Worm (Caenorhabditis elegans) whole organism, young adult: ENCODE data around the gene C17G10.7.
A peak's percentile ranks its signal among the peaks of the same experiment; 100 is the strongest.

Experiments used
- B0019.2 ChIP-seq: fragments of 200-800 bp; sonication (Bioruptor generic); conservative IDR thresholded peaks from 2 replicates; pipeline ENCODE4 v1.3.6; 2022; ENCODE audit warnings: missing genetic modification reagents, missing genetic modification characterization, missing compliant biosample characterization
- B0035.1 ChIP-seq: sonication (generic microtip); optimal IDR thresholded peaks from 2 replicates; lab custom pipeline; 2016; ENCODE audit warnings: missing genetic modification characterization, mild to moderate bottlenecking, missing compliant biosample characterization, missing genotype, missing genetic modification reagents
- F49E8.2 ChIP-seq: sonication (generic microtip); optimal IDR thresholded peaks from 3 replicates; lab custom pipeline; 2017; ENCODE audit warnings: missing genetic modification characterization, mild to moderate bottlenecking, missing compliant biosample characterization, antibody characterized with exemption, moderate library complexity; ENCODE audit not compliant: insufficient read depth
- K11D2.4 ChIP-seq: fragments of 200-800 bp; sonication (Bioruptor generic); IDR thresholded peaks from 2 replicates; pipeline ENCODE4 v1.3.6; 2022; ENCODE audit warnings: missing genetic modification reagents, missing genetic modification characterization, missing compliant biosample characterization
- K12H6.12 ChIP-seq: fragments of 200-800 bp; sonication (Bioruptor generic); optimal IDR thresholded peaks from 2 replicates; lab custom pipeline; 2018; ENCODE audit warnings: mild to moderate bottlenecking, missing genetic modification characterization, missing compliant biosample characterization
- Y53F4B.3 ChIP-seq: fragments of 200-800 bp; sonication (Bioruptor generic); IDR thresholded peaks from 2 replicates; pipeline ENCODE4 v1.3.6; 2022; ENCODE audit warnings: missing genetic modification reagents, missing genetic modification characterization, missing compliant biosample characterization
- Y56A3A.18 ChIP-seq: fragments of 200-800 bp; sonication (Bioruptor generic); IDR thresholded peaks from 2 replicates; pipeline ENCODE4 v1.3.6; 2022; ENCODE audit warnings: missing genetic modification reagents, missing genetic modification characterization, missing compliant biosample characterization
- Y67H2A.10 ChIP-seq: fragments of 200-800 bp; sonication (Bioruptor generic); conservative IDR thresholded peaks from 2 replicates; pipeline ENCODE4 v1.3.6; 2022; ENCODE audit warnings: missing genetic modification reagents, missing genetic modification characterization, missing compliant biosample characterization
- Y95B8A.8 ChIP-seq: fragments of 200-800 bp; sonication (Bioruptor generic); IDR thresholded peaks from 2 replicates; pipeline ENCODE4 v1.3.6; 2022; ENCODE audit warnings: missing genetic modification reagents, missing genetic modification characterization, missing compliant biosample characterization
- ZK185.1 ChIP-seq: sonication (generic microtip); optimal IDR thresholded peaks from 2 replicates; lab custom pipeline; 2016; ENCODE audit warnings: mild to moderate bottlenecking, missing genetic modification characterization, missing compliant biosample characterization; ENCODE audit not compliant: poor library complexity, severe bottlenecking
- akir-1 ChIP-seq: fragments of 200-800 bp; sonication (Bioruptor generic); optimal IDR thresholded peaks from 2 replicates; lab custom pipeline; 2018; ENCODE audit warnings: mild to moderate bottlenecking, missing genetic modification characterization, moderate library complexity, missing compliant biosample characterization
- attf-5 ChIP-seq: fragments of 200-800 bp; sonication (Bioruptor generic); optimal IDR thresholded peaks from 2 replicates; lab custom pipeline; 2018; ENCODE audit warnings: mild to moderate bottlenecking, missing genetic modification characterization, missing compliant biosample characterization
- attf-6 ChIP-seq: fragments of 200-800 bp; sonication (Bioruptor generic); IDR thresholded peaks from 2 replicates; pipeline ENCODE4 v1.3.6; 2022; ENCODE audit warnings: missing genetic modification reagents, missing genetic modification characterization, missing compliant biosample characterization
- bed-1 ChIP-seq: fragments of 200-800 bp; sonication (Bioruptor generic); IDR thresholded peaks from 2 replicates; pipeline ENCODE4 v1.3.6; 2022; ENCODE audit warnings: missing genetic modification reagents, missing genetic modification characterization, missing compliant biosample characterization
- cebp-1 ChIP-seq, 2 experiments: fragments of 200-800 bp in 1 of 2; sonication (Bioruptor generic) in 1 of 2; sonication (generic microtip) in 1 of 2; IDR thresholded peaks in 1 of 2; optimal IDR thresholded peaks in 1 of 2; 2 replicates each; pipeline versions ENCODE4 v1.3.6 to Lab custom; 2017 to 2022; ENCODE audit warnings: missing compliant biosample characterization in 2 of 2, missing genetic modification characterization in 2 of 2, mild to moderate bottlenecking in 1 of 2, missing genetic modification reagents in 1 of 2, moderate library complexity in 1 of 2
- ceh-27 ChIP-seq: fragments of 200-800 bp; sonication (Bioruptor generic); optimal IDR thresholded peaks from 2 replicates; lab custom pipeline; 2018; ENCODE audit warnings: mild to moderate bottlenecking, missing genetic modification characterization, moderate library complexity, missing compliant biosample characterization
- ceh-40 ChIP-seq: fragments of 200-800 bp; sonication (Bioruptor generic); IDR thresholded peaks from 2 replicates; pipeline ENCODE4 v1.3.6; 2022; ENCODE audit warnings: missing genetic modification characterization, missing compliant biosample characterization
- ceh-79 ChIP-seq: sonication (generic microtip); optimal IDR thresholded peaks from 2 replicates; lab custom pipeline; 2017; ENCODE audit warnings: mild to moderate bottlenecking, missing genetic modification characterization, missing compliant biosample characterization
- ceh-91 ChIP-seq: fragments of 200-800 bp; sonication (Bioruptor generic); IDR thresholded peaks from 2 replicates; pipeline ENCODE4 v1.3.6; 2022; ENCODE audit warnings: missing genetic modification reagents, missing genetic modification characterization, missing compliant biosample characterization
- dox-1 ChIP-seq: fragments of 200-800 bp; sonication (Bioruptor generic); IDR thresholded peaks from 2 replicates; pipeline ENCODE4 v1.3.6; 2022; ENCODE audit warnings: missing genetic modification reagents, missing genetic modification characterization, missing compliant biosample characterization
- dpff-1 ChIP-seq: sonication (generic microtip); optimal IDR thresholded peaks from 2 replicates; lab custom pipeline; 2017; ENCODE audit warnings: mild to moderate bottlenecking, missing genetic modification characterization, missing compliant biosample characterization
- egl-18 ChIP-seq: fragments of 200-800 bp; sonication (Bioruptor generic); IDR thresholded peaks from 2 replicates; pipeline ENCODE4 v1.3.6; 2022; ENCODE audit warnings: missing genetic modification reagents, missing genetic modification characterization, missing compliant biosample characterization
- egl-44 ChIP-seq: fragments of 200-800 bp; sonication (Bioruptor generic); IDR thresholded peaks from 2 replicates; pipeline ENCODE4 v1.3.6; 2022; ENCODE audit warnings: missing genetic modification reagents, missing genetic modification characterization, missing compliant biosample characterization
- egrh-3 ChIP-seq: fragments of 200-800 bp; sonication (Bioruptor generic); IDR thresholded peaks from 2 replicates; pipeline ENCODE4 v1.3.6; 2022; ENCODE audit warnings: missing genetic modification reagents, missing genetic modification characterization, missing compliant biosample characterization
- ets-4 ChIP-seq: fragments of 200-800 bp; sonication (Bioruptor generic); optimal IDR thresholded peaks from 2 replicates; lab custom pipeline; 2018; ENCODE audit warnings: mild to moderate bottlenecking, missing genetic modification characterization, missing compliant biosample characterization
- fkh-3 ChIP-seq: sonication (generic microtip); optimal IDR thresholded peaks from 2 replicates; lab custom pipeline; 2016; ENCODE audit warnings: mild to moderate bottlenecking, missing genetic modification characterization, missing compliant biosample characterization
- gei-17 ChIP-seq: fragments of 200-800 bp; sonication (Bioruptor generic); optimal IDR thresholded peaks from 2 replicates; lab custom pipeline; 2018; ENCODE audit warnings: mild to moderate bottlenecking, missing genetic modification characterization, missing compliant biosample characterization
- hmg-20 ChIP-seq: fragments of 200-800 bp; sonication (Bioruptor generic); IDR thresholded peaks from 2 replicates; pipeline ENCODE4 v1.3.6; 2022; ENCODE audit warnings: missing genetic modification reagents, missing genetic modification characterization, missing compliant biosample characterization
- hrde-1 ChIP-seq: sonication (generic microtip); optimal IDR thresholded peaks from 2 replicates; lab custom pipeline; 2016; ENCODE audit warnings: missing genetic modification characterization, mild to moderate bottlenecking, missing compliant biosample characterization, moderate library complexity, missing genotype, missing genetic modification reagents, borderline replicate concordance
- lin-26 ChIP-seq: fragments of 200-800 bp; sonication (Bioruptor generic); IDR thresholded peaks from 2 replicates; pipeline ENCODE4 v1.3.6; 2022; ENCODE audit warnings: missing genetic modification reagents, missing genetic modification characterization, missing compliant biosample characterization
- lin-54 ChIP-seq: fragments of 200-800 bp; sonication (Bioruptor generic); optimal IDR thresholded peaks from 2 replicates; lab custom pipeline; 2018; ENCODE audit warnings: mild to moderate bottlenecking, missing genetic modification characterization, missing compliant biosample characterization
- lsy-27 ChIP-seq: sonication (generic microtip); optimal IDR thresholded peaks from 2 replicates; lab custom pipeline; 2017; ENCODE audit warnings: missing genetic modification characterization, mild to moderate bottlenecking, missing compliant biosample characterization, antibody characterized with exemption, missing genotype, borderline replicate concordance; ENCODE audit not compliant: insufficient read depth
- mxl-1 ChIP-seq: sonication (generic microtip); optimal IDR thresholded peaks from 2 replicates; lab custom pipeline; 2016; ENCODE audit warnings: missing genetic modification characterization, missing compliant biosample characterization
- nfya-2 ChIP-seq: fragments of 200-800 bp; sonication (Bioruptor generic); IDR thresholded peaks from 2 replicates; pipeline ENCODE4 v1.3.6; 2022; ENCODE audit warnings: missing genetic modification reagents, missing genetic modification characterization, missing compliant biosample characterization
- nhr-179 ChIP-seq: sonication (generic microtip); optimal IDR thresholded peaks from 2 replicates; lab custom pipeline; 2016; ENCODE audit warnings: mild to moderate bottlenecking, missing genetic modification characterization, missing compliant biosample characterization
- pha-4 ChIP-seq: fragments of 150-350 bp; sonication (generic microtip); optimal IDR thresholded peaks from 2 replicates; lab custom pipeline; 2014; ENCODE audit warnings: missing biosample characterization, missing genetic modification reagents, missing genetic modification characterization
- rcor-1 ChIP-seq: fragments of 200-800 bp; sonication (Bioruptor generic); IDR thresholded peaks from 2 replicates; pipeline ENCODE4 v1.3.6; 2022; ENCODE audit warnings: missing genetic modification reagents, missing genetic modification characterization, missing compliant biosample characterization
- sdz-38 ChIP-seq: sonication (generic microtip); optimal IDR thresholded peaks from 2 replicates; lab custom pipeline; 2016; ENCODE audit warnings: missing genotype, missing genetic modification characterization, missing compliant biosample characterization
- snpc-3.4 ChIP-seq: sonication (generic microtip); optimal IDR thresholded peaks from 2 replicates; lab custom pipeline; 2017; ENCODE audit warnings: missing genetic modification characterization, mild to moderate bottlenecking, missing compliant biosample characterization, antibody characterized with exemption, moderate library complexity, missing genotype, missing genetic modification reagents
- snpc-4 ChIP-seq, 5 experiments: fragments of 150-350 bp in 1 of 5; sonication (generic microtip) in 4 of 5; optimal IDR thresholded peaks; 2 replicates each; lab custom pipeline; 2014 to 2018; ENCODE audit warnings: missing genetic modification characterization in 5 of 5, missing biosample characterization in 3 of 5, antibody characterized with exemption in 2 of 5, mild to moderate bottlenecking in 2 of 5, missing compliant biosample characterization in 2 of 5, missing genotype in 2 of 5, moderate library complexity in 2 of 5, missing genetic modification reagents in 1 of 5
- somi-1 ChIP-seq: fragments of 200-800 bp; sonication (Bioruptor generic); optimal IDR thresholded peaks from 2 replicates; lab custom pipeline; 2018; ENCODE audit warnings: mild to moderate bottlenecking, missing genetic modification characterization, missing compliant biosample characterization
- zfh-2 ChIP-seq: fragments of 200-800 bp; sonication (Bioruptor generic); conservative IDR thresholded peaks from 2 replicates; pipeline ENCODE4 v1.3.6; 2022; ENCODE audit warnings: missing genetic modification reagents, missing genetic modification characterization, missing compliant biosample characterization
- ztf-25 ChIP-seq: fragments of 200-800 bp; sonication (Bioruptor generic); IDR thresholded peaks from 2 replicates; pipeline ENCODE4 v1.3.6; 2022; ENCODE audit warnings: missing genetic modification reagents, missing genetic modification characterization, missing compliant biosample characterization
- ztf-26 ChIP-seq: sonication (generic microtip); optimal IDR thresholded peaks from 2 replicates; lab custom pipeline; 2017; ENCODE audit warnings: missing genetic modification characterization, missing compliant biosample characterization

C17G10.7 gene

ce11 chrII:5594210-5594764 is 13.4 kb downstream of the C17G10.7 start, which contains the start of gene ttc-4 (continued):
- TF ChIP-seq ceh-79 (no peak), attf-5 (GFP tag; lab: Kevin White, UChicago) (peak; percentile 80), fkh-3 (tag; lab: Kevin White, UChicago) (no peak), Y56A3A.18 (no peak), rcor-1 (no peak), lin-54 (peak; percentile 49)

DNA sequence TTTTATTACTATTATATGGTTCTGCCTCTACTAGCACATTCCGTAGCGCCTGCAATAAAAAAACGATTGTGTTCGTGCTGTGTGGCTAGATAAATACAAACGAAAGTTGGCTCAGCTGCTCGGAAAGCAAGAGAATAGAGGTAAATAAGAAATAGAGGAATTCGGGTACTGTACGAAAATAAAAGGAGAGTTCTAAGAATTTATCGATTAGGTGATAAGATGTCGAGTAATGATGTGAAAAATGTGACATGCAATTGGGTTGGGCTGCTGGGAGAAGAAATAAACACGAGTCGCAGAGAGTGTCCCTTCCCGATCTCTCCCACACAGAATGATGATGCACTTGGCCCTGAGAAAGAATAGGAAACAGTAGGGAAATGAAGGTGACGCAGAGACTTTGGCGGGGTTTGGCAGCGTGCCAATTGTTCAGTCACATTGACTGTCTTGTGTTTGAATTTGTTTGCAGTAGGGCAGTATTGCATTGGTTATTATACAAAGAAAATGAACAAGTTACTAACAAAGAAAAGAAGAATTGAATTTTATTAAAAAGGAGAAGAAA is 14.2 kb downstream of the C17G10.7 start, which contains the start of gene cdc-14:
cdc-14 (minus strand) TSS at position 51 of the 556 bp plus-strand sequence.
- TF ChIP-seq cebp-1 (GFP tag; IDR thresholded peaks at IDR 0.05; lab: Robert Waterston, UW): no peak
- TF ChIP-seq cebp-1 (tag; optimal IDR thresholded peaks at IDR 0.05; lab: Kevin White, UChicago): peak; percentile 76
- peak; percentile 36 for TF ChIP-seq lin-54
- TF ChIP-seq Y95B8A.8: no peak
- no peak for TF ChIP-seq ets-4
- no peak for TF ChIP-seq attf-6
- TF ChIP-seq ceh-40 (GFP tag; lab: Robert Waterston, UW): no peak
- no peak for TF ChIP-seq snpc-3.4 (tag; lab: Kevin White, UChicago)
- peak; percentile 32 for TF ChIP-seq ZK185.1 (tag; lab: Kevin White, UChicago)
- no peak for TF ChIP-seq Y67H2A.10 (GFP tag; lab: Robert Waterston, UW)
- TF ChIP-seq B0019.2: no peak
- TF ChIP-seq ceh-91: no peak
- TF ChIP-seq nhr-179 (tag; lab: Kevin White, UChicago): no peak
- TF ChIP-seq K11D2.4 (GFP tag; lab: Robert Waterston, UW): peak; percentile 50; the same call in 1 of the 2 replicates
- no peak for TF ChIP-seq hmg-20 (GFP tag; lab: Robert Waterston, UW)
- no peak for TF ChIP-seq ztf-25
- no peak for TF ChIP-seq dpff-1 (tag; lab: Kevin White, UChicago)
- no peak for TF ChIP-seq Y53F4B.3 (GFP tag; lab: Robert Waterston, UW)
- no peak for TF ChIP-seq sdz-38 (tag; lab: Kevin White, UChicago)
- TF ChIP-seq rcor-1: no peak
- no peak for TF ChIP-seq lsy-27 (tag; lab: Kevin White, UChicago)
- TF ChIP-seq egl-44 (GFP tag; lab: Robert Waterston, UW): no peak
- TF ChIP-seq nfya-2 (GFP tag; lab: Robert Waterston, UW): no peak
- peak; percentile 29 for TF ChIP-seq ztf-26 (tag; lab: Kevin White, UChicago)
- no peak for TF ChIP-seq hrde-1 (tag; lab: Kevin White, UChicago)
- peak; percentile 70 for TF ChIP-seq dox-1 (GFP tag; lab: Robert Waterston, UW)
- peak; percentile 46 for TF ChIP-seq ceh-27 (GFP tag; lab: Kevin White, UChicago)
- no peak for TF ChIP-seq gei-17 (GFP tag; lab: Kevin White, UChicago)
- TF ChIP-seq akir-1: peak; percentile 34
- TF ChIP-seq B0035.1 (tag; lab: Kevin White, UChicago): no peak
- no peak for TF ChIP-seq snpc-4 (GFP tag; optimal IDR thresholded peaks at IDR 0.05; lab: Kevin White, UChicago)
- TF ChIP-seq snpc-4 (tag; optimal IDR thresholded peaks at IDR 0.05; lab: Kevin White, UChicago): peak in 3 of 4 experiments; percentile 38 to 67 (median 67)
- TF ChIP-seq lin-26 (GFP tag; lab: Robert Waterston, UW): no peak
- peak; percentile 67; the same call in 1 of the 2 replicates for TF ChIP-seq zfh-2 (GFP tag; lab: Robert Waterston, UW)
- TF ChIP-seq somi-1 (GFP tag; lab: Kevin White, UChicago): peak; percentile 57
- no peak for TF ChIP-seq egl-18 (GFP tag; lab: Robert Waterston, UW)
- TF ChIP-seq pha-4 (tag; lab: Kevin White, UChicago): no peak
- TF ChIP-seq mxl-1: no peak
- peak; percentile 16 for TF ChIP-seq K12H6.12
- no peak for TF ChIP-seq bed-1 (GFP tag; lab: Robert Waterston, UW)
- TF ChIP-seq F49E8.2 (tag; lab: Kevin White, UChicago): no peak
- TF ChIP-seq egrh-3 (GFP tag; lab: Robert Waterston, UW): no peak
